Fruit fly (Drosophila melanogaster) whole organism, wandering third instar larva: ENCODE data around the gene Rab3GAP1.

ENCODE experiments used
- CrebA ChIP-seq: fragments of 200-800 bp; sonication (Bioruptor generic); optimal IDR thresholded peaks from 2 replicates; lab custom pipeline; 2016; ENCODE audit warnings: missing biosample characterization, mild to moderate bottlenecking, missing genetic modification characterization, borderline replicate concordance
- Mio ChIP-seq: sonication (Bioruptor generic); optimal IDR thresholded peaks from 2 replicates; lab custom pipeline; 2016; ENCODE audit warnings: missing biosample characterization, missing genetic modification characterization
- Myc ChIP-seq: fragments of >200 bp; optimal IDR thresholded peaks from 2 replicates; lab custom pipeline; 2017
- N ChIP-seq: fragments of >200 bp; optimal IDR thresholded peaks from 2 replicates; lab custom pipeline; 2018; ENCODE audit warnings: missing biosample characterization, missing external identifiers, missing genetic modification characterization
- Sp1 ChIP-seq: fragments of 200-800 bp; sonication (Bioruptor generic); optimal IDR thresholded peaks from 3 replicates; lab custom pipeline; 2019; ENCODE audit warnings: missing biosample characterization, mild to moderate bottlenecking, missing genetic modification characterization, moderate library complexity
- lola ChIP-seq: fragments of >200 bp; optimal IDR thresholded peaks from 2 replicates; lab custom pipeline; 2017; ENCODE audit warnings: missing biosample characterization, missing genetic modification characterization
- pan ChIP-seq: fragments of >200 bp; optimal IDR thresholded peaks from 2 replicates; lab custom pipeline; 2017
- psq ChIP-seq: fragments of 200-800 bp; sonication (Bioruptor generic); optimal IDR thresholded peaks from 3 replicates; lab custom pipeline; 2017; ENCODE audit warnings: missing biosample characterization, mild to moderate bottlenecking, missing genetic modification characterization, moderate library complexity

DNA sequence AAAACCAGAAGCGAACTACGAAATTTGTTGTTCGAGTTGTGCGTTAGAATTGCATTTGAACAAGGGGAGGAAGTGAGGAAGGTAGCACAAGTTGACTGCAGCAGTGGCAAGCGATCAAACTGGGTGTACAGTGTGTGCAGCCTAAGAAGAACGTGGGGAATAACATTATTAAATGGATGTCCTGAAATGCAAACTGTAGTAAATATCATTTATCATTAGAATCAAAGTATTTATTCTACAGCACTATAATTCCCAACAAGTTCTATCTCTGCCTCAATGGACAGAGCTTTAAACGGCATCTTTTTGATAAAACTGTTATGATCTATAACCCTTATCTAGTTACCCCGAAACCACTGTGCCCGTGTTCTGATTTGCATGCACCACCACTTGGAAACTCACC, 35.5 kb upstream of the Rab3GAP1 start:
- TF ChIP-seq Mio: no peak
- no peak for TF ChIP-seq N (GFP tag; lab: Kevin White, UChicago)
- TF ChIP-seq lola: no peak
- TF ChIP-seq CrebA (GFP tag; lab: Kevin White, UChicago): no peak
- TF ChIP-seq Myc (lab: Kevin White, UChicago): no peak
- TF ChIP-seq pan (lab: Kevin White, UChicago): no peak
- TF ChIP-seq Sp1 (GFP tag; lab: Kevin White, UChicago): no peak
- no peak for TF ChIP-seq psq (GFP tag; lab: Kevin White, UChicago)
